Worm (Caenorhabditis elegans) whole organism, L4/young adult: ENCODE data around the gene ZK622.1.
A peak's percentile ranks its signal among the peaks of the same experiment; 100 is the strongest.

Source experiments
- W03F9.2 ChIP-seq: fragments of 150-350 bp; optimal IDR thresholded peaks from 2 replicates; lab custom pipeline; 2014; ENCODE audit warnings: missing biosample characterization, missing genetic modification characterization
- dao-5 ChIP-seq: sonication (generic microtip); optimal IDR thresholded peaks from 2 replicates; lab custom pipeline; 2016; ENCODE audit warnings: missing genotype, missing genetic modification characterization, moderate library complexity, missing compliant biosample characterization
- him-1 ChIP-seq: sonication (generic microtip); optimal IDR thresholded peaks from 2 replicates; lab custom pipeline; 2016; ENCODE audit warnings: missing genotype, missing genetic modification reagents, missing genetic modification characterization, missing compliant biosample characterization

The ZK622.1 gene

ce11 chrII:5339547-5339946 lies 45.9 kb downstream of the ZK622.1 start:
- TF ChIP-seq dao-5 (no peak), him-1 (tag; lab: Kevin White, UChicago) (no peak), W03F9.2 (tag; lab: Kevin White, UChicago) (no peak)

- TF ChIP-seq him-1 (tag; lab: Kevin White, UChicago) (peak; percentile 60), W03F9.2 (tag; lab: Kevin White, UChicago) (no peak)
Measured at ce11 chrII:5340672-5341568, 47.3 kb downstream of the ZK622.1 start.

- TF ChIP-seq him-1 (tag; lab: Kevin White, UChicago) (no peak), W03F9.2 (tag; lab: Kevin White, UChicago) (no peak), dao-5 (no peak)
Measured at ce11 chrII:5341573-5341972, 48.0 kb downstream of the ZK622.1 start.

- TF ChIP-seq dao-5 (no peak), him-1 (tag; lab: Kevin White, UChicago) (no peak), W03F9.2 (tag; lab: Kevin White, UChicago) (no peak)
Measured at ce11 chrII:5342412-5342811, 48.8 kb downstream of the ZK622.1 start.

- TF ChIP-seq W03F9.2 (tag; lab: Kevin White, UChicago) (no peak), him-1 (tag; lab: Kevin White, UChicago) (no peak), dao-5 (no peak)
Measured at ce11 chrII:5344775-5345174, 51.2 kb downstream of the ZK622.1 start, which contains the start of gene F09E5.14. Gene F09E5.14, minus strand, starts transcription at chrII:5344875.
